Worm (Caenorhabditis elegans) whole organism, late embryonic: ENCODE measurements around the gene ttbk-2.1.
"Not testable (repeated sequence)": the region's sequence is repeated elsewhere in the genome, so short reads cannot be mapped to it uniquely, and the experiment has no call there.

Source experiments
- ceh-18 ChIP-seq: sonication (generic microtip); optimal IDR thresholded peaks from 2 replicates; lab custom pipeline; 2016; ENCODE audit warnings: missing genetic modification characterization, missing compliant biosample characterization
- ets-4 ChIP-seq: sonication (generic microtip); optimal IDR thresholded peaks from 2 replicates; lab custom pipeline; 2016; ENCODE audit warnings: missing genetic modification characterization, missing compliant biosample characterization
- fax-1 ChIP-seq: sonication (generic microtip); optimal IDR thresholded peaks from 2 replicates; lab custom pipeline; 2016; ENCODE audit warnings: missing genotype, missing genetic modification characterization, missing compliant biosample characterization
- fkh-10 ChIP-seq: fragments of 150-350 bp; optimal IDR thresholded peaks from 2 replicates; lab custom pipeline; 2014; ENCODE audit warnings: missing biosample characterization, missing genetic modification reagents, missing genetic modification characterization
- hlh-8 ChIP-seq: sonication (generic microtip); optimal IDR thresholded peaks from 2 replicates; lab custom pipeline; 2016; ENCODE audit warnings: missing genotype, missing genetic modification characterization, missing compliant biosample characterization
- nfya-1 ChIP-seq: sonication (generic microtip); optimal IDR thresholded peaks from 2 replicates; lab custom pipeline; 2017; ENCODE audit warnings: missing genetic modification characterization, mild to moderate bottlenecking, missing compliant biosample characterization, antibody characterized with exemption, moderate library complexity
- nhr-232 ChIP-seq: sonication (generic microtip); optimal IDR thresholded peaks from 2 replicates; lab custom pipeline; 2016; ENCODE audit warnings: missing genetic modification characterization, missing compliant biosample characterization
- pros-1 ChIP-seq: fragments of 150-350 bp; optimal IDR thresholded peaks from 2 replicates; lab custom pipeline; 2014; ENCODE audit warnings: missing biosample characterization, missing genetic modification reagents, missing genetic modification characterization
- ttx-3 ChIP-seq: sonication (generic microtip); optimal IDR thresholded peaks from 2 replicates; lab custom pipeline; 2016; ENCODE audit warnings: missing genetic modification reagents, missing genetic modification characterization, missing compliant biosample characterization
- unc-3 ChIP-seq, 2 experiments: fragments of 200-800 bp in 1 of 2; sonication (Bioruptor generic) in 1 of 2; sonication (generic microtip) in 1 of 2; conservative IDR thresholded peaks in 1 of 2; optimal IDR thresholded peaks in 1 of 2; 2 replicates each; pipeline versions ENCODE4 v1.3.6 to Lab custom; 2016 to 2022; ENCODE audit warnings: missing compliant biosample characterization in 2 of 2, missing genetic modification characterization in 2 of 2, missing genetic modification reagents in 1 of 2
- unc-86 ChIP-seq: sonication (generic microtip); optimal IDR thresholded peaks from 2 replicates; lab custom pipeline; 2016; ENCODE audit warnings: missing genetic modification characterization, missing compliant biosample characterization

ce11 chrIV:5308046-5308643, 49.7 kb downstream of the ttbk-2.1 start, which contains the start of the genes ZK354.9 and msp-58:
- TF ChIP-seq pros-1; fkh-10 (GFP tag; lab: Kevin White, UChicago); unc-3 (GFP tag; conservative IDR thresholded peaks at IDR 0.05; lab: Robert Waterston, UW); unc-3 (tag; optimal IDR thresholded peaks at IDR 0.05; lab: Kevin White, UChicago); unc-86; fax-1; ttx-3; nfya-1 (tag; lab: Kevin White, UChicago); ets-4 (tag; lab: Kevin White, UChicago); nhr-232; ceh-18 (tag; lab: Kevin White, UChicago); hlh-8 (tag; lab: Kevin White, UChicago): not testable (repeated sequence)
